Worm (Caenorhabditis elegans): Measurements from ENCODE around the gene abce-1.

DNA sequence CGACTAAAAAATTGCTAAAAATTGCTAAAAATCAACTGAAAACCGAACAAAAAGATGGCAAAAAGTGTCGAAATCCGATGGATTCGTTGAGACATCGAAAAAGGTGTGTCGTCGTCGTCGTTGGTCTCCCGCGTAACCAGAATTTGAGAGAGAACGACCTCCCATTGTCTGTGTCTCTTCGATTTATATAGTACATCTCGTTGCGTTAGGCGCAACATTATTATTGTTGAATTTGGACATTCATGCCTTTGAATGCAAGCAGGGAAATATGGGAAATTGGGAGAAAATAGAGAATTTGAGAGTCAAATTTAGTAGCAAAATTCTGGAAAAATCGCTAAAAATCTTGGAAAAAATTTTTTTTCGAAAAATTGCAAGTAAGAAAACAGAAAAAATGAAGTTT lies 49.6 kb upstream of the abce-1 start:
- no peak for TF ChIP-seq dao-5 (tag; optimal IDR thresholded peaks at IDR 0.05)
- TF ChIP-seq him-1 (tag; optimal IDR thresholded peaks at IDR 0.05), result no peak

Data from whole organism, L4/young adult.